Fruit fly (Drosophila melanogaster) Kc167 (cell line): Measurements from ENCODE around the gene CkIIalpha.

ENCODE experiments used
- Myc ChIP-seq: fragments of >200 bp; optimal IDR thresholded peaks from 2 replicates; lab custom pipeline; 2017; ENCODE audit warnings: missing external identifiers
- Sin3A ChIP-seq: fragments of >200 bp; optimal IDR thresholded peaks from 2 replicates; lab custom pipeline; 2018; ENCODE audit warnings: missing external identifiers
- h ChIP-seq: fragments of >200 bp; optimal IDR thresholded peaks from 3 replicates; lab custom pipeline; 2018; ENCODE audit warnings: missing external identifiers
- insv ChIP-seq: fragments of >200 bp; optimal IDR thresholded peaks from 3 replicates; lab custom pipeline; 2018; ENCODE audit warnings: missing external identifiers
- psq ChIP-seq: fragments of >200 bp; optimal IDR thresholded peaks from 2 replicates; lab custom pipeline; 2017; ENCODE audit warnings: missing external identifiers
- ttk ChIP-seq: sonication (Bioruptor generic); optimal IDR thresholded peaks from 2 replicates; lab custom pipeline; 2017; ENCODE audit warnings: missing external identifiers

CkIIalpha gene

DNA sequence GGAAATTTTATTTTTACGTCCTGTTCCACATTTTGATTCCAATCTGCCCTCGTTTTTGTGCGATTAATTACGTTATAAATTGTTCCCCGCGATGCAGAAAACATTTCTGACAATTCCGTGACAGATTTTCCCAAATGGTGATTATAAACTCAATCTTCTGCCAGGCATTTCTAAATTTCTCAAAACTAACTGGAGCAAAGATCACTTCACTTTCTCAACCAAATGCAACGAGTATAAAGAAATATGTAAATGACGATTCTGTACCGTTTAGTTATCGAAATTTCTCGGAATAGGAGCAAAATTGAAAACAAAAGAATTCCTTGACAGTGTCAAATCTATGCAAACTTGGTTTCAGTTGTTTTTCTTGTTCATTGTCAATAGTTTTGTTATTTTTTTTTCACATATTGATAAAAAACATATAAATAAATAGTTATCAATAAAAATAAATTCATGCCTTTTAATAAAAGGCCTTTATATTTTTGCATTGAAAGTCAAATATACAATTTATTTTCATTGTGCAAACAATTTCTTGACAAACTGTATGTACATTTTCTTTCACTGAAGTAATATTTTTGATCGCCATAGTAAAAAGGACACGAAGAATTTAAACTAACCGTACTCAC is at the start of gene CkIIalpha:
CkIIalpha (plus strand) TSS at position 270 of the 623 bp plus-strand sequence.
- TF ChIP-seq Myc (no peak), ttk (lab: Kevin White, UChicago) (no peak), Sin3A (lab: Kevin White, UChicago) (no peak), insv (lab: Kevin White, UChicago) (no peak), h (no peak), psq (lab: Kevin White, UChicago) (no peak)

DNA sequence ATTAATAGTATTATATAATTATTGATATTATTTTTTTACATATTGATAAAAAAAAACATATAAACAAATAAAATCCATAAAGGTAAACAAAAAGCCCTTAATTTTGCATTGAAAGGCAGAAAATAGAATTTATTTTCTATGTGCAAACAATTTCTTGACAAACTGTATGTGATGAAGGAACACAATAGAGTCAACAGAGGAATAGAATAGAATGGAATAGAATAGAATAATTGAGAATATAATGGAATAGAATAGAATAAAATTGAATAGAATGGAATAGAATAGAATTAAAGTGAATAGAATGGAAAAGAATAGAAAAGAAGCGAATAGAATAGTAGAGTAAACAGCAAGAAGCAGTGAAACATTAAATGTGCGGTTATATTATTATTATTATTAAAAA is 15.6 kb upstream of the CkIIalpha start:
- TF ChIP-seq insv (lab: Kevin White, UChicago) (no peak), ttk (lab: Kevin White, UChicago) (no peak), Myc (no peak), Sin3A (lab: Kevin White, UChicago) (no peak), psq (lab: Kevin White, UChicago) (no peak), h (no peak)

DNA sequence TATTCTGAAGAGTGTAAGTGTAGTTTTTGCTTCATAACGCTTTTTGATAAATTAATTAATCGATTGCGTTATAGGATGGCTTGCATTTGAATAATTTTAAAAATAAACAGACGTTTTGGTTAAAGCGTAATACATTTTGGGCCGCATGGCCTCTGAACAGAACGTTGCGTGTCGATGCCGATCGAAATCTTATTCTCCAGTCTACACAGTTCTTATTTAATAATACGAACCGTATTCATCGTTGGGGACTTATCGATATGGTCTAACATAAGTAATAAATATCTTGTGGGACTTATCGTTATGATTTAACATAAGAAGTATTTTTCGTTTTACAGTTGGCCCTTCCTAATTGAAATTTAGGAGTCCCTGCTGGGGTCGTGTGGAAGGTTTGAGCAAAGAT is 7.9 kb upstream of the CkIIalpha start:
- no peak for TF ChIP-seq h
- no peak for TF ChIP-seq ttk (lab: Kevin White, UChicago)
- no peak for TF ChIP-seq Myc
- TF ChIP-seq insv (lab: Kevin White, UChicago) = no peak
- no peak for TF ChIP-seq psq (lab: Kevin White, UChicago)
- TF ChIP-seq Sin3A (lab: Kevin White, UChicago) = no peak

DNA sequence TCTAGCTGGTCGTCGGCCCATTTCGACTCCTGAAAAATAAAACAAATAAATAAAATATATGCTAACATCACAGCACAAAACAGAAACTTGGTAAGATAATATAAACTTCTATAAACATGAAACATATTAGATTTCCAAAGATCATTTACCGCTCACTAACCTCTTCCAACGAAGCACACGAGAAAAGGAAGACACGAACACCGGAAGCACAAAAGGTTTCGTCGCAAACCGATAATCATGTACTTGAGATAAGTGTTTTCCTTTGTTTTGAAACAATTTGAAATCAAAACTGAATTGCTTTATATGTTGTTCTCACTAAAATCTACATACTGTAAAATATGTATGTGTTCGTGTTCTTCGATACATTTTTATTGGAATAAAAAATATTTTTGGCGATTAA is 1.6 kb upstream of the CkIIalpha start, which contains the start of gene RpL10:
RpL10 (minus strand) TSS at position 195 of the 400 bp plus-strand sequence.
- no peak for TF ChIP-seq Myc
- no peak for TF ChIP-seq insv (lab: Kevin White, UChicago)
- no peak for TF ChIP-seq Sin3A (lab: Kevin White, UChicago)
- TF ChIP-seq ttk (lab: Kevin White, UChicago) = no peak
- no peak for TF ChIP-seq h
- no peak for TF ChIP-seq psq (lab: Kevin White, UChicago)

DNA sequence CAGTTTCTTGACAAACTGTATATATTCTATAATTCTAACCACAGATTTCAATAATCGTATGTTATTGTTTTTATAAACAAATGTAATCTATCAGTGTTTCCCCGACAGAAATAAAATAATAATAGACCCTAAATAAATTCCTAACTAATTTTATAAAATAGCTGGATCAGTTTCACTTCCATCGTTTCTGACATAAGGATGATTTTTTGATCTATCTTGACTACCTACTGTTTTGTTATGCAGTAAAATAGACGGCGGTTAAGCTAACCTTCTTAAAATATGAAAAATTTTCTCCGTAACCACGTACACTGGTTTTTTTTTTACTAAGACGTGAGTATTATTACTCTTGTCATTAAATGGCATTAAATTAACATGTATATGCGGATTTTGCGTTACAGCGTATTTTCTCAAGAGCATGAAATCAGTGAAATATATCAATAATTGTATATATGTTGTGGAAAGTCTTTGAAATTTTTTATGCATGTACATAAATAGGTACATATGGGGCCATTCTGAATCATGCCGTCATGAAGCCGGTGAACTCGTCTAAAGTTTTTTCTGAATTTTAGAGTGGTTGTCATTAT is 2.6 kb downstream of the CkIIalpha start:
- no peak for TF ChIP-seq Myc
- TF ChIP-seq Sin3A (lab: Kevin White, UChicago) = no peak
- TF ChIP-seq ttk (lab: Kevin White, UChicago) = no peak
- TF ChIP-seq h = no peak
- no peak for TF ChIP-seq insv (lab: Kevin White, UChicago)
- TF ChIP-seq psq (lab: Kevin White, UChicago) = no peak

DNA sequence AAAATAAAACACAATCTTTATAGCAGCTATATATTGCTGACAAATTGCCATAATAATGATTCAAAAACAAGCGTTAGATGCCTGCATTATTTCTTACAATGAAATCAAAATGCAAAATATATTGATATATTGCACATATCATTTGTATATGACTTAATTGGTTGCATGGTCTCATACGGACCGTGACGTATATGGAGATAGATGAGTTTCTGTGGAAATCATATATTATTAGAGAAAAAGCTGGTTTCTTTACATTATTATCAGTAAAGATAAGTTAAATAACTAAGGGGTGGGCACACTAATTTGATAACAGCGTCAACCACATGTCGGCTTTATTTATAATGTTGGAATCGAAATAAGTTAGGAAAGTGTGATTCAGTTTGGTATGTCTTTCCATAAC is 28.9 kb downstream of the CkIIalpha start, which contains the start of gene CG33217:
CG33217 (plus strand) TSS at position 290 of the 400 bp plus-strand sequence.
- TF ChIP-seq h (no peak), psq (lab: Kevin White, UChicago) (no peak), Myc (no peak), ttk (lab: Kevin White, UChicago) (no peak), insv (lab: Kevin White, UChicago) (no peak)

DNA sequence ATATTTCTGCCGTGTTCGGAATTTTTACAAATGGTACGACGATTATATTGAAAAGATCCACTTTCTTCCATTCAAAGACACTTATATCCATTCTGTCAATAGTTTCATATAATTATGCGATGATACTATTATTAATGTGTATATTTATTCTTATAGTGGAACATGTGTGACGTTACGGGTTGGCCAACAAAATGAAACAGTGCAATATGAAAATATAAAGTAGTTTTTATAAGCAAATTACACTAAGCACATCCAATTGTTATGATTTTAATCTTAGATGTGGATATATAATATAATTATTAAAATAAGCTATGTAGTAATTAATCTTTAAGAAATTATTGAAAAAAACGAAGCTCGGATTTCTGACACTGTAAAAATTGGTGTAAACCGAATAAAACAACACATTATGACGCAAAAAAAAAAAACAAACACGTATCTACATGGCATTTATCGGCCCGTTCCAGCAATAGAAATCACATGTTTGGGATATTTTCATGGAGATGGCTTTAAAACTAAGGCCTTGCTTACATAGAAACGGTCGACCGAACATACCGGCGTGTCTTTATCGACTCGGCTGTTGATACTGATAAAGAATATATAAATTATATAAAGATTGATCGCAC is 53.5 kb downstream of the CkIIalpha start, which contains the start of gene Vps11:
Vps11 (minus strand) TSS at position 203 of the 623 bp plus-strand sequence.
- TF ChIP-seq psq (lab: Kevin White, UChicago) = no peak
- TF ChIP-seq h = no peak
- no peak for TF ChIP-seq Sin3A (lab: Kevin White, UChicago)
- TF ChIP-seq Myc = no peak
